Fruit fly (Drosophila melanogaster) whole organism, pupa: ENCODE data around the gene CG11380.

Experiments
- CG10348 ChIP-seq: fragments of 200-800 bp; sonication (Bioruptor generic); IDR thresholded peaks from 2 replicates; pipeline ENCODE4 v1.3.6; 2022; ENCODE audit warnings: missing biosample characterization, missing genetic modification characterization
- CG14655 ChIP-seq: fragments of 200-800 bp; sonication (Bioruptor generic); optimal IDR thresholded peaks from 3 replicates; lab custom pipeline; 2017; ENCODE audit warnings: mild to moderate bottlenecking, missing biosample characterization, missing genetic modification reagents, missing genetic modification characterization
- Ets98B ChIP-seq: fragments of 200-800 bp; sonication (Bioruptor generic); IDR thresholded peaks from 2 replicates; pipeline ENCODE4 v1.3.6; 2022; ENCODE audit warnings: missing biosample characterization, missing genetic modification characterization
- Pif1A ChIP-seq: fragments of 200-800 bp; sonication (Bioruptor generic); optimal IDR thresholded peaks from 3 replicates; lab custom pipeline; 2016; ENCODE audit warnings: missing biosample characterization, missing genetic modification characterization
- Pif1B ChIP-seq: fragments of 200-800 bp; sonication (Bioruptor generic); optimal IDR thresholded peaks from 3 replicates; lab custom pipeline; 2016; ENCODE audit warnings: missing biosample characterization, missing genetic modification characterization
- gl ChIP-seq: fragments of 200-800 bp; sonication (Bioruptor generic); optimal IDR thresholded peaks from 2 replicates; lab custom pipeline; 2018; ENCODE audit warnings: missing biosample characterization, mild to moderate bottlenecking, missing genetic modification characterization

dm6 chrX:1184478-1184877, 6.6 kb upstream of the CG11380 start, which contains the start of gene CG14626:
- TF ChIP-seq CG14655 (GFP tag; lab: Kevin White, UChicago) (no peak), gl (tag; lab: Kevin White, UChicago) (no peak), Ets98B (GFP tag; lab: Robert Waterston, UW) (no peak), CG10348 (no peak), Pif1B (GFP tag; lab: Kevin White, UChicago) (no peak), Pif1A (GFP tag; lab: Kevin White, UChicago) (no peak)
